Fruit fly (Drosophila melanogaster): Measurements from ENCODE around the gene Ir7a.
A peak's percentile ranks its signal among the peaks of the same experiment; 100 is the strongest.

Gene Ir7a

dm6 chrX:7728251-7729164 is 36.3 kb upstream of the Ir7a start, which contains the start of the genes NELF-B and CG12155 (continued):
- TF ChIP-seq CG13287 (GFP tag; IDR thresholded peaks at IDR 0.05; ENCODE audit: partially characterized antibody) (peak; percentile 54), CG10979 (tag; optimal IDR thresholded peaks at IDR 0.05) (peak; percentile 23), CG9437 (GFP tag; optimal IDR thresholded peaks at IDR 0.05) (peak; percentile 63), run (tag; optimal IDR thresholded peaks at IDR 0.05) (no peak), Pdp1 (GFP tag; optimal IDR thresholded peaks at IDR 0.05) (peak; percentile 24 to 27), tx (GFP tag; optimal IDR thresholded peaks at IDR 0.05) (peak; percentile 0), CG6272 (GFP tag; IDR thresholded peaks at IDR 0.05) (no peak; the same call in 1 of the 2 replicates), ERR (GFP tag; optimal IDR thresholded peaks at IDR 0.05) (no peak), CG10147 (GFP tag; optimal IDR thresholded peaks at IDR 0.05) (peak; percentile 19), Hr3 (GFP tag; optimal IDR thresholded peaks at IDR 0.05) (peak; percentile 71), gce (GFP tag; IDR thresholded peaks at IDR 0.05) (no peak), Sox102F (GFP tag; optimal IDR thresholded peaks at IDR 0.05) (no peak), mirr (GFP tag; optimal IDR thresholded peaks at IDR 0.05) (no peak), sr (GFP tag; IDR thresholded peaks at IDR 0.05) (no peak), CG8290 (GFP tag; optimal IDR thresholded peaks at IDR 0.05) (peak; percentile 18), CG8290 (tag; optimal IDR thresholded peaks at IDR 0.05) (no peak), Dll (GFP tag; IDR thresholded peaks at IDR 0.05; ENCODE audit: partially characterized antibody) (peak; percentile 70; the same call in 3 of the 4 replicates), Abd-B (GFP tag; optimal IDR thresholded peaks at IDR 0.05) (peak; percentile 70), Hr51 (GFP tag; optimal IDR thresholded peaks at IDR 0.05) (no peak), CG17802 (tag; optimal IDR thresholded peaks at IDR 0.05) (peak; percentile 9), Drgx (GFP tag; IDR thresholded peaks at IDR 0.05) (no peak), nerfin-2 (GFP tag; IDR thresholded peaks at IDR 0.05; ENCODE audit: partially characterized antibody) (0 out of 2 replicates have a peak, but pooled peaks have one; percentile 41), CrebB (tag; optimal IDR thresholded peaks at IDR 0.05) (no peak), bsh (GFP tag; optimal IDR thresholded peaks at IDR 0.05) (peak in 1 of 2 experiments; percentile 14), shn (GFP tag; optimal IDR thresholded peaks at IDR 0.05) (peak; percentile 29), CG13775 (GFP tag; optimal IDR thresholded peaks at IDR 0.05) (peak; percentile 78), CG6813 (GFP tag; optimal IDR thresholded peaks at IDR 0.05) (no peak), CG12769 (tag; optimal IDR thresholded peaks at IDR 0.05) (no peak), disco-r (GFP tag; optimal IDR thresholded peaks at IDR 0.05) (no peak), gro (GFP tag; optimal IDR thresholded peaks at IDR 0.05) (no peak), CG2678 (tag; optimal IDR thresholded peaks at IDR 0.05) (no peak), CG15073 (GFP tag; optimal IDR thresholded peaks at IDR 0.05) (no peak), lmd (GFP tag; IDR thresholded peaks at IDR 0.05) (peak; percentile 31), Hsf (GFP tag; optimal IDR thresholded peaks at IDR 0.05) (peak; percentile 30), Dfd (GFP tag; optimal IDR thresholded peaks at IDR 0.05) (no peak), CG2116 (GFP tag; optimal IDR thresholded peaks at IDR 0.05) (peak; percentile 98), D (optimal IDR thresholded peaks at IDR 0.05) (no peak), D (GFP tag; optimal IDR thresholded peaks at IDR 0.05) (peak; percentile 42), Nf-YC (tag; optimal IDR thresholded peaks at IDR 0.05) (peak; percentile 61), NfI (GFP tag; optimal IDR thresholded peaks at IDR 0.05) (peak; percentile 11), gfzf (GFP tag; optimal IDR thresholded peaks at IDR 0.05) (no peak), ase (GFP tag; IDR thresholded peaks at IDR 0.05) (0 out of 3 replicates have a peak, but pooled peaks have one; percentile 35), HHEX (GFP tag; optimal IDR thresholded peaks at IDR 0.05) (no peak), rib (GFP tag; IDR thresholded peaks at IDR 0.05) (no peak), salm (tag; optimal IDR thresholded peaks at IDR 0.05) (no peak), crc (GFP tag; optimal IDR thresholded peaks at IDR 0.05) (no peak), yki (optimal IDR thresholded peaks at IDR 0.05) (no peak), Kr (GFP tag; optimal IDR thresholded peaks at IDR 0.05) (no peak), CG4820 (GFP tag; optimal IDR thresholded peaks at IDR 0.05) (peak; percentile 40)
